Worm (Caenorhabditis elegans): ENCODE measurements around the gene srx-21.

srx-21 gene

DNA sequence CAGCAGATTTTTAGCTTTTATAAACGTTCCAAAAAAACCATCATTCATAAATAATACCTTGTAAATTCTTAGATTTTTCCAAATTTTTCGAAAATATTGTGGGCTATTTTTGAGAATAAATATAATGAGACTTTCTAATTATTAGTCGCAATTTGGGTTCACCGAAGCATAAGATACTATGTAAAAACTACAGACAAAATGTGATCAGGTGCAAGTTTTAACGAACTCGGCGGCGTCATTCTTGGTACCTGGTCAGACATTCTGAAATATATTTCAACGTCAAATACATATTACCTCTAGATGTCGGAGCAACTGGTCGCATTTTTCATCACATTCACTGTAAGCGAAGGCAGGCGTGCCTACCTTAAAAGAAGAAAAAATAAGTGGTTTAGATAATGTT lies 5.2 kb downstream of the srx-21 start, which contains the start of gene srx-23:
srx-23 (plus strand) TSS at position 301 of the 400 bp plus-strand sequence.
- TF ChIP-seq ztf-11 (tag; optimal IDR thresholded peaks at IDR 0.05) (no peak), ham-2 (GFP tag; optimal IDR thresholded peaks at IDR 0.05) (no peak), ces-1 (GFP tag; optimal IDR thresholded peaks at IDR 0.05) (no peak), unc-39 (tag; optimal IDR thresholded peaks at IDR 0.05) (no peak), mls-2 (tag; optimal IDR thresholded peaks at IDR 0.05) (no peak), bed-3 (GFP tag; optimal IDR thresholded peaks at IDR 0.05) (no peak), mab-5 (tag; optimal IDR thresholded peaks at IDR 0.05) (no peak), ceh-83 (GFP tag; optimal IDR thresholded peaks at IDR 0.05) (no peak), lin-13 (tag; optimal IDR thresholded peaks at IDR 0.05) (no peak)

DNA sequence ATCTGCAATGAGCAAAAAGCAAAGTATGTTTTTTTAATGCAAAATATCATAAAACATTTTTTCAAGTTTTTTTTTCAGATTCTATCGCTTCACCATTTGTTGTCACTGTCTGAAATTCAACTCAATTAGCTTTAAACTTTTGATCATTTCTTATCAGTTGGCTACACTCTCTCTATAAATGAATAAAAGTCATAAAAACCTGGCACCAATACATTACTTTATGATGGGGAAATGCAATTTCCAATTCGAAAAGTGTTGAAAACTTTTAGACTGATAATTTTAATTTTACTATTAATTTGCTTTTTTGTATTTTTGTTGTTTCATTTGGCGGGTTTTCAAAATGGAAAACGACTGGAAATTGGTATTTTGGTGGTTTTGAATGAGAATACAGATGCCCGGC lies 7.0 kb downstream of the srx-21 start, which contains the start of gene F31F4.1:
F31F4.1 (plus strand) TSS at position 203 of the 400 bp plus-strand sequence.
- TF ChIP-seq hlh-1 (tag; optimal IDR thresholded peaks at IDR 0.05) (no peak), elt-3 (tag; optimal IDR thresholded peaks at IDR 0.05) (no peak), nhr-237 (tag; optimal IDR thresholded peaks at IDR 0.05) (no peak), nhr-12 (tag; optimal IDR thresholded peaks at IDR 0.05) (no peak), nhr-2 (tag; optimal IDR thresholded peaks at IDR 0.05) (no peak), bed-3 (GFP tag; optimal IDR thresholded peaks at IDR 0.05) (no peak), ceh-39 (tag; optimal IDR thresholded peaks at IDR 0.05) (no peak), ztf-11 (tag; optimal IDR thresholded peaks at IDR 0.05) (no peak), elt-1 (tag; optimal IDR thresholded peaks at IDR 0.05; ENCODE audit: borderline replicate concordance, insufficient read depth) (no peak), drap-1 (GFP tag; optimal IDR thresholded peaks at IDR 0.05) (no peak), tbx-8 (GFP tag; optimal IDR thresholded peaks at IDR 0.05) (no peak), blmp-1 (tag; optimal IDR thresholded peaks at IDR 0.05) (no peak), mab-5 (tag; optimal IDR thresholded peaks at IDR 0.05) (no peak), lin-32 (GFP tag; optimal IDR thresholded peaks at IDR 0.05) (no peak), flh-1 (GFP tag; optimal IDR thresholded peaks at IDR 0.05) (no peak)

DNA sequence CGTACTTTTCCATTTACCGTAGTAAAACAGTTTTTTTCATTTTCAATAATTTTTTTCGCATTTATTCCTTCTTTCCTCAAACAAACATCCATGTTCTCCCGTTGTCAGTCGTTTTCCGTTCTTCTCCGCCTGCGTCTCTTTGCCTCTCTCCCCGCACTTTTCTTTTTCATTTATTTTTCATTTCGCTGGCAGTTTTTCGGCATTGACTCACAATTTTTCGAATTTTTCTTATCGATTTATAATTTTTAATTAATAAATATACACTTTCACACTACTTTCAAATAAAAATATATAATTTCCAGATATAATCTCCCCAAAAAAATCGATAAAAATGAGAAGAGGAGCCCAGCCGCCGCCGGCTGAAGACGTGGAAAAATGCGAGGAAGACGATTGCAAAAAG lies 10.6 kb downstream of the srx-21 start, which contains the start of gene H25P19.1:
H25P19.1 (plus strand) TSS at position 301 of the 400 bp plus-strand sequence.
- TF ChIP-seq lin-32 (GFP tag; optimal IDR thresholded peaks at IDR 0.05) (no peak), blmp-1 (tag; optimal IDR thresholded peaks at IDR 0.05) (no peak), pha-4 (tag; optimal IDR thresholded peaks at IDR 0.05) (no peak), tbx-8 (GFP tag; optimal IDR thresholded peaks at IDR 0.05) (no peak), nhr-12 (tag; optimal IDR thresholded peaks at IDR 0.05) (no peak), nhr-28 (tag; optimal IDR thresholded peaks at IDR 0.05) (no peak), mab-5 (tag; optimal IDR thresholded peaks at IDR 0.05) (no peak), hlh-1 (tag; optimal IDR thresholded peaks at IDR 0.05) (no peak), sem-2 (GFP tag; optimal IDR thresholded peaks at IDR 0.05) (no peak), elt-1 (tag; optimal IDR thresholded peaks at IDR 0.05; ENCODE audit: borderline replicate concordance, insufficient read depth) (no peak), ham-2 (GFP tag; optimal IDR thresholded peaks at IDR 0.05) (no peak), ces-1 (GFP tag; optimal IDR thresholded peaks at IDR 0.05) (no peak), bed-3 (GFP tag; optimal IDR thresholded peaks at IDR 0.05) (no peak)

DNA sequence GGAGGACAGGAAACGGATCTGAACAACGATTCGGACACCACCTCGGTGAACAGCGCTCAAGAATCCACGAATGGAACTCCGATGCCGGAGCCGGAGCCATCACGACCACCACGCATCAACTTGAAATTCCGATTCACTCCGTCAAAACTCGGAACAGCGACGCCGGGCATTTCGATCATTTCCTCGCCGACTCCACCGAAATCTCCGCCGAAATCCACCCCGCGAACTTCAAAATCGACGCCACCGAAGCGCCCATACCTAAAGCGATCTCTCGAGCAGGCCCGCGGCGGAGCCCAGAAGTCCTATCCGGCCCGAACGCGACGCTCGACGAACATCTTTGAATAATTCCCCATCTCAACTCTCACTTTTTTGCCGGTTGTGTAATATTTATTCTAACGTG lies 12.7 kb downstream of the srx-21 start:
- TF ChIP-seq nhr-12 (tag; optimal IDR thresholded peaks at IDR 0.05) (no peak), zip-8 (tag; optimal IDR thresholded peaks at IDR 0.05) (no peak), snpc-4 (tag; optimal IDR thresholded peaks at IDR 0.05) (no peak)

DNA sequence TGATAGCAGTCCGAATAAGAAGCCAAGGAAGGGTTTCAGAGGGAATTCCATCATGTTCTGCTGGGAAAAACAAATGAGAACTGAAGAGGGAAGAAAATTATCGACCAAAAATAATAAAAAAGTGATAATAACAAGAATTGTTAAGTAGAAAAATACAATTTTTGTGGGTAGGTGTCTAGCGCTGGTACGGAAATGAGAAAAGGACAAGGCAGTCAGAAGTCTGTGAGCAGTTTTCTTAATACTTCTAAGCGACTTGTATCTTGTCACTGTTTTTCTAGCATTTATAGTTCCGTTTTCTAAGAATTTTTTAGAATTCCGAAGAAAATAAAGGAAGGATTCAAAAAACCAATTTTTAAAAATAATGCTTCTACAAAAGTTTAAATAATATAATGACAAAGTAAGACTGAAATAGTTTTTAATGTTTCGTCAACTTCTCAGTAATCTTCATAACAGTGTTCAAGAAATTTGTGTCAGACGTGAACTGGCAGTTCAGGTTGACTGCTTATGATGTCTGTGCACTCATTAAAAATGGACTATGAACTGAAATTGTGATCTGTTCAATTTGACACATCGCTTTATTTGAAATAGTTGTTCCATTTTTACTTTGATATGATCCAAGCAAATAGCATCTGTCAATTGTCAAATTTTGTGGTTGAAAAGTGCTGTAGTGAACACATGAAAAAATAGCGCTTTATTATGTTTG lies 16.0 kb downstream of the srx-21 start, which contains the start of gene srx-4:
srx-4 (minus strand) TSS at position 51 of the 703 bp plus-strand sequence.
- no peak for TF ChIP-seq ceh-39 (tag; optimal IDR thresholded peaks at IDR 0.05)
- TF ChIP-seq pha-4 (tag; optimal IDR thresholded peaks at IDR 0.05) = no peak
- TF ChIP-seq drap-1 (GFP tag; optimal IDR thresholded peaks at IDR 0.05) = no peak
- TF ChIP-seq ceh-43 (GFP tag; optimal IDR thresholded peaks at IDR 0.05) = no peak
- TF ChIP-seq M03D4.4 (tag; optimal IDR thresholded peaks at IDR 0.05) = no peak
- TF ChIP-seq mab-5 (tag; optimal IDR thresholded peaks at IDR 0.05) = no peak
- TF ChIP-seq ham-2 (GFP tag; optimal IDR thresholded peaks at IDR 0.05) = no peak
- no peak for TF ChIP-seq elt-3 (tag; optimal IDR thresholded peaks at IDR 0.05)
- TF ChIP-seq mls-2 (tag; optimal IDR thresholded peaks at IDR 0.05) = no peak
- no peak for TF ChIP-seq nhr-2 (tag; optimal IDR thresholded peaks at IDR 0.05)

DNA sequence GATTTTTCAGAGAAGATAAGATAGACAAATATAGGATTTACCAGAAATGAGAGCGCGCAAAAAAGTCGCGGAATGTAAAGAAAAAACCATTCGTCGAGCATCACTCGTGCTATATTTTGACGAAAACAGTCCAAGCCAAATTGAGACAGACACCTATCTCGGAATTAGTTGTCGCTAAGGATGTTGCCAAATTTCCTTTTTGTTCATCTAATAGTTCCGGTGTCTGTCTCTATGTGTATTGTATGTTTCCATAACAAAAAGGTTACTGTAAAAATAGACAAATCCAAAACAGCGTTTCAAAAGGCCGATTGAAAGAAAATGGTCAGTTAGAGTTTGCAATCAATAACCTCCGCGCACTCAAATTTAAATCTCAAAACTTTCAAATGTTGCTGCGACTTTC lies 17.8 kb downstream of the srx-21 start, which contains the start of gene srj-53:
srj-53 (minus strand) TSS at position 101 of the 400 bp plus-strand sequence.
- TF ChIP-seq hlh-1 (tag; optimal IDR thresholded peaks at IDR 0.05) (no peak), unc-62 (GFP tag; optimal IDR thresholded peaks at IDR 0.05) (no peak), lin-32 (GFP tag; optimal IDR thresholded peaks at IDR 0.05) (no peak), tbx-8 (GFP tag; optimal IDR thresholded peaks at IDR 0.05) (no peak), mls-2 (tag; optimal IDR thresholded peaks at IDR 0.05) (no peak), sem-2 (GFP tag; optimal IDR thresholded peaks at IDR 0.05) (no peak), ceh-43 (GFP tag; optimal IDR thresholded peaks at IDR 0.05) (no peak), ztf-11 (tag; optimal IDR thresholded peaks at IDR 0.05) (no peak), nhr-12 (tag; optimal IDR thresholded peaks at IDR 0.05) (no peak), snpc-4 (tag; optimal IDR thresholded peaks at IDR 0.05) (no peak), ceh-83 (GFP tag; optimal IDR thresholded peaks at IDR 0.05) (no peak), flh-1 (GFP tag; optimal IDR thresholded peaks at IDR 0.05) (no peak)
